Worm (Caenorhabditis elegans) whole organism, L4 larva: ENCODE results near the gene Y62H9A.1.

ENCODE experiments used
- ceh-62 ChIP-seq: sonication (generic microtip); optimal IDR thresholded peaks from 2 replicates; lab custom pipeline; 2017; ENCODE audit warnings: missing biosample characterization, missing genetic modification characterization
- daf-16 ChIP-seq, 3 experiments: sonication (generic microtip); optimal IDR thresholded peaks; 2 replicates each; lab custom pipeline; 2016 to 2017; ENCODE audit warnings: missing genetic modification characterization in 3 of 3, missing genetic modification reagents in 3 of 3, mild to moderate bottlenecking in 2 of 3, missing compliant biosample characterization in 2 of 3, missing biosample characterization in 1 of 3, moderate library complexity in 1 of 3
- lin-29 ChIP-seq: fragments of 200-800 bp; sonication (Bioruptor generic); IDR thresholded peaks from 2 replicates; pipeline ENCODE4 v1.3.6; 2022; ENCODE audit warnings: missing genetic modification reagents, missing genetic modification characterization, missing compliant biosample characterization
- pqm-1 ChIP-seq: sonication (generic microtip); optimal IDR thresholded peaks from 2 replicates; lab custom pipeline; 2017; ENCODE audit warnings: missing biosample characterization, missing genetic modification characterization

- TF ChIP-seq daf-16 (GFP tag; optimal IDR thresholded peaks at IDR 0.05; lab: Kevin White, UChicago) (no peak), daf-16 (tag; optimal IDR thresholded peaks at IDR 0.05; lab: Kevin White, UChicago) (no peak), ceh-62 (tag; lab: Kevin White, UChicago) (no peak), lin-29 (GFP tag; lab: Robert Waterston, UW) (no peak), pqm-1 (tag; lab: Kevin White, UChicago) (no peak)
Measured at ce11 chrX:11913824-11914223, 38.5 kb downstream of the Y62H9A.1 start, which contains the start of gene Y62H9A.12.
